Worm (Caenorhabditis elegans): ENCODE results near the gene F10C1.1.
"Not testable (repeated sequence)": the region's sequence is repeated elsewhere in the genome, so short reads cannot be mapped to it uniquely, and the experiment has no call there.

The F10C1.1 gene

ce11 chrII:5810230-5810629 lies 36.2 kb downstream of the F10C1.1 start, which contains the start of the genes msp-64 and ZK1248.5:
msp-64 (minus strand) TSS chrII:5810330.
ZK1248.5 (plus strand) TSS chrII:5810514.
- no peak for TF ChIP-seq lin-32 (GFP tag; optimal IDR thresholded peaks at IDR 0.05)
- TF ChIP-seq ceh-43 (GFP tag; optimal IDR thresholded peaks at IDR 0.05), result no peak
- TF ChIP-seq flh-1 (GFP tag; optimal IDR thresholded peaks at IDR 0.05), result no peak
- no peak for TF ChIP-seq nhr-12 (tag; optimal IDR thresholded peaks at IDR 0.05)
- no peak for TF ChIP-seq ham-2 (GFP tag; optimal IDR thresholded peaks at IDR 0.05)
- no peak for TF ChIP-seq blmp-1 (tag; optimal IDR thresholded peaks at IDR 0.05)
- no peak for TF ChIP-seq pha-4 (tag; optimal IDR thresholded peaks at IDR 0.05)
- no peak for TF ChIP-seq mls-2 (tag; optimal IDR thresholded peaks at IDR 0.05)
- no peak for TF ChIP-seq ces-1 (GFP tag; optimal IDR thresholded peaks at IDR 0.05)
- no peak for TF ChIP-seq lsy-2 (tag; optimal IDR thresholded peaks at IDR 0.05)
- no peak for TF ChIP-seq unc-120 (tag; optimal IDR thresholded peaks at IDR 0.05; ENCODE audit: poor library complexity, severe bottlenecking)
- TF ChIP-seq M03D4.4 (tag; optimal IDR thresholded peaks at IDR 0.05), result no peak
- TF ChIP-seq ceh-83 (GFP tag; optimal IDR thresholded peaks at IDR 0.05), result no peak
- TF ChIP-seq sem-2 (GFP tag; optimal IDR thresholded peaks at IDR 0.05), result no peak
- TF ChIP-seq elt-3 (tag; optimal IDR thresholded peaks at IDR 0.05), result no peak
- no peak for TF ChIP-seq snpc-4 (tag; optimal IDR thresholded peaks at IDR 0.05)
- TF ChIP-seq tbx-8 (GFP tag; optimal IDR thresholded peaks at IDR 0.05), result no peak

- not testable (repeated sequence) for TF ChIP-seq nhr-12 (tag; optimal IDR thresholded peaks at IDR 0.05); nhr-76 (tag; optimal IDR thresholded peaks at IDR 0.05); ceh-83 (GFP tag; optimal IDR thresholded peaks at IDR 0.05)
Measured at ce11 chrII:5815382-5815781, 41.4 kb downstream of the F10C1.1 start, which contains the start of gene wago-5. wago-5 (minus strand) TSS chrII:5815482.

ce11 chrII:5816346-5816745 lies 42.3 kb downstream of the F10C1.1 start, which contains the start of gene ZK1248.20:
ZK1248.20 (plus strand) TSS chrII:5816646.
- TF ChIP-seq unc-39 (tag; optimal IDR thresholded peaks at IDR 0.05) (no peak), zip-8 (tag; optimal IDR thresholded peaks at IDR 0.05) (no peak), lin-13 (tag; optimal IDR thresholded peaks at IDR 0.05) (no peak), unc-62 (GFP tag; optimal IDR thresholded peaks at IDR 0.05) (no peak), ceh-83 (GFP tag; optimal IDR thresholded peaks at IDR 0.05) (no peak), elt-3 (tag; optimal IDR thresholded peaks at IDR 0.05) (no peak), drap-1 (GFP tag; optimal IDR thresholded peaks at IDR 0.05) (no peak), snpc-4 (tag; optimal IDR thresholded peaks at IDR 0.05) (no peak), ceh-39 (tag; optimal IDR thresholded peaks at IDR 0.05) (no peak)

- TF ChIP-seq flh-1 (GFP tag; optimal IDR thresholded peaks at IDR 0.05), result no peak
- TF ChIP-seq sem-2 (GFP tag; optimal IDR thresholded peaks at IDR 0.05), result no peak
- TF ChIP-seq unc-120 (tag; optimal IDR thresholded peaks at IDR 0.05; ENCODE audit: poor library complexity, severe bottlenecking), result no peak
- TF ChIP-seq elt-1 (tag; optimal IDR thresholded peaks at IDR 0.05; ENCODE audit: borderline replicate concordance, insufficient read depth), result no peak
- TF ChIP-seq nhr-2 (tag; optimal IDR thresholded peaks at IDR 0.05), result no peak
- TF ChIP-seq elt-3 (tag; optimal IDR thresholded peaks at IDR 0.05), result no peak
- TF ChIP-seq bed-3 (GFP tag; optimal IDR thresholded peaks at IDR 0.05), result no peak
- no peak for TF ChIP-seq nhr-28 (tag; optimal IDR thresholded peaks at IDR 0.05)
- TF ChIP-seq lin-13 (tag; optimal IDR thresholded peaks at IDR 0.05), result no peak
Measured at ce11 chrII:5818298-5818697, 44.3 kb downstream of the F10C1.1 start, which contains the start of gene ZK1248.4. ZK1248.4 (plus strand) TSS chrII:5818598.

- TF ChIP-seq nhr-2 (tag; optimal IDR thresholded peaks at IDR 0.05) (no peak), ceh-39 (tag; optimal IDR thresholded peaks at IDR 0.05) (no peak), lin-32 (GFP tag; optimal IDR thresholded peaks at IDR 0.05) (no peak)
Measured at ce11 chrII:5819655-5820054, 45.6 kb downstream of the F10C1.1 start.

ce11 chrII:5820282-5820762 lies 46.3 kb downstream of the F10C1.1 start, which contains the start of gene ehs-1:
ehs-1 (plus strand) TSS chrII:5820712.
- TF ChIP-seq elt-1 (tag; optimal IDR thresholded peaks at IDR 0.05; ENCODE audit: borderline replicate concordance, insufficient read depth), result no peak
- peak; percentile 5 for TF ChIP-seq unc-62 (GFP tag; optimal IDR thresholded peaks at IDR 0.05)
- TF ChIP-seq ces-1 (GFP tag; optimal IDR thresholded peaks at IDR 0.05), result peak; percentile 8

All from whole organism, mixed stage, embryonic.